Fruit fly (Drosophila melanogaster) whole organism, embryonic: ENCODE data around the gene Cyp1.

Experiments used
- CG10959 ChIP-seq: fragments of 200-800 bp; sonication (Bioruptor generic); IDR thresholded peaks from 2 replicates; pipeline ENCODE4 v1.3.6; 2022; ENCODE audit warnings: missing biosample characterization, missing genetic modification characterization
- CG1233 ChIP-seq: fragments of 200-800 bp; sonication (Bioruptor generic); optimal IDR thresholded peaks from 4 replicates; lab custom pipeline; 2018; ENCODE audit warnings: missing biosample characterization, mild to moderate bottlenecking, missing genetic modification characterization
- CG12769 ChIP-seq: fragments of 200-800 bp; sonication (Bioruptor generic); optimal IDR thresholded peaks from 2 replicates; lab custom pipeline; 2019; ENCODE audit warnings: missing biosample characterization, mild to moderate bottlenecking, missing genetic modification characterization, moderate library complexity
- CG13287 ChIP-seq: fragments of 200-800 bp; sonication (Bioruptor generic); IDR thresholded peaks from 2 replicates; pipeline ENCODE4 v1.3.6; 2022; ENCODE audit warnings: missing biosample characterization, missing genetic modification characterization; ENCODE audit not compliant: partially characterized antibody
- CG15514 ChIP-seq: fragments of 200-800 bp; sonication (Bioruptor generic); optimal IDR thresholded peaks from 3 replicates; lab custom pipeline; 2017; ENCODE audit warnings: missing biosample characterization, missing genetic modification characterization, mild to moderate bottlenecking, moderate library complexity, missing genetic modification reagents
- CG15601 ChIP-seq: fragments of 200-800 bp; sonication (Bioruptor generic); optimal IDR thresholded peaks from 3 replicates; lab custom pipeline; 2019; ENCODE audit warnings: missing biosample characterization, mild to moderate bottlenecking, missing genetic modification characterization, moderate library complexity
- CG1603 ChIP-seq: fragments of 200-800 bp; sonication (Bioruptor generic); optimal IDR thresholded peaks from 2 replicates; lab custom pipeline; 2019; ENCODE audit warnings: missing biosample characterization, mild to moderate bottlenecking, missing genetic modification characterization, moderate library complexity
- CG16813 ChIP-seq: fragments of 200-800 bp; sonication (Bioruptor generic); IDR thresholded peaks from 3 replicates; pipeline ENCODE4 v1.3.6; 2022; ENCODE audit warnings: missing biosample characterization, missing genetic modification characterization; ENCODE audit not compliant: partially characterized antibody
- CG32767 ChIP-seq: fragments of 200-800 bp; sonication (Bioruptor generic); IDR thresholded peaks from 2 replicates; pipeline ENCODE4 v1.3.6; 2022; ENCODE audit warnings: missing biosample characterization, missing genetic modification characterization
- CG3838 ChIP-seq: fragments of 200-800 bp; sonication (Bioruptor generic); optimal IDR thresholded peaks from 3 replicates; lab custom pipeline; 2016; ENCODE audit warnings: missing biosample characterization, missing genetic modification characterization
- CG3847 ChIP-seq: fragments of 200-800 bp; sonication (Bioruptor generic); IDR thresholded peaks from 2 replicates; pipeline ENCODE4 v1.3.6; 2022; ENCODE audit warnings: missing biosample characterization, missing genetic modification characterization
- CG4282 ChIP-seq: fragments of 200-800 bp; sonication (Bioruptor generic); optimal IDR thresholded peaks from 2 replicates; lab custom pipeline; 2016; ENCODE audit warnings: missing biosample characterization, missing genetic modification characterization
- CG5953 ChIP-seq: fragments of 200-800 bp; sonication (Bioruptor generic); IDR thresholded peaks from 2 replicates; pipeline ENCODE4 v1.3.6; 2022; ENCODE audit warnings: missing biosample characterization, missing genetic modification characterization
- CG8478 ChIP-seq: fragments of >200 bp; optimal IDR thresholded peaks from 2 replicates; lab custom pipeline; 2018
- D19B ChIP-seq: fragments of 200-800 bp; sonication (Bioruptor generic); optimal IDR thresholded peaks from 2 replicates; lab custom pipeline; 2017; ENCODE audit warnings: missing biosample characterization, mild to moderate bottlenecking, missing genetic modification characterization
- Dad ChIP-seq: fragments of 200-800 bp; sonication (Bioruptor generic); optimal IDR thresholded peaks from 3 replicates; lab custom pipeline; 2016; ENCODE audit warnings: missing biosample characterization, missing genetic modification characterization
- Dbx ChIP-seq: fragments of 200-800 bp; sonication (Bioruptor generic); IDR thresholded peaks from 3 replicates; pipeline ENCODE4 v1.3.6; 2022; ENCODE audit warnings: missing biosample characterization, missing genetic modification characterization
- Fer1 ChIP-seq: fragments of 200-800 bp; sonication (Bioruptor generic); optimal IDR thresholded peaks from 2 replicates; lab custom pipeline; 2017; ENCODE audit warnings: missing biosample characterization, mild to moderate bottlenecking, missing genetic modification characterization
- HLH54F ChIP-seq: fragments of 200-800 bp; sonication (Bioruptor generic); optimal IDR thresholded peaks from 3 replicates; lab custom pipeline; 2016; ENCODE audit warnings: missing biosample characterization, missing genetic modification characterization
- Hey ChIP-seq: fragments of 200-800 bp; sonication (Bioruptor generic); optimal IDR thresholded peaks from 3 replicates; lab custom pipeline; 2018; ENCODE audit warnings: missing biosample characterization, mild to moderate bottlenecking, missing genetic modification characterization
- HmgD ChIP-seq: fragments of 200-800 bp; sonication (Bioruptor generic); optimal IDR thresholded peaks from 3 replicates; lab custom pipeline; 2016; ENCODE audit warnings: missing biosample characterization, missing genetic modification characterization
- MESR4 ChIP-seq: fragments of 200-800 bp; sonication (Bioruptor generic); optimal IDR thresholded peaks from 2 replicates; lab custom pipeline; 2018; ENCODE audit warnings: missing biosample characterization, mild to moderate bottlenecking, missing genetic modification characterization, moderate library complexity
- Neu2 ChIP-seq: fragments of 200-800 bp; sonication (Bioruptor generic); optimal IDR thresholded peaks from 3 replicates; lab custom pipeline; 2016; ENCODE audit warnings: missing biosample characterization, missing genetic modification characterization, borderline replicate concordance
- Nf-YB ChIP-seq: fragments of 200-800 bp; sonication (Bioruptor generic); optimal IDR thresholded peaks from 3 replicates; lab custom pipeline; 2019; ENCODE audit warnings: missing biosample characterization, mild to moderate bottlenecking, missing genetic modification characterization, moderate library complexity
- da ChIP-seq: fragments of 200-800 bp; sonication (Bioruptor generic); optimal IDR thresholded peaks from 2 replicates; lab custom pipeline; 2016; ENCODE audit warnings: missing biosample characterization, missing genetic modification characterization
- en ChIP-seq: fragments of 200-800 bp; sonication (Bioruptor generic); optimal IDR thresholded peaks from 2 replicates; lab custom pipeline; 2016; ENCODE audit warnings: missing biosample characterization, missing genetic modification characterization
- exex ChIP-seq: fragments of 200-800 bp; sonication (Bioruptor generic); optimal IDR thresholded peaks from 4 replicates; lab custom pipeline; 2018; ENCODE audit warnings: missing biosample characterization, mild to moderate bottlenecking, missing genetic modification characterization, moderate library complexity
- gem ChIP-seq: fragments of 200-800 bp; sonication (Bioruptor generic); optimal IDR thresholded peaks from 2 replicates; lab custom pipeline; 2019; ENCODE audit warnings: missing biosample characterization, mild to moderate bottlenecking, missing genetic modification characterization, moderate library complexity
- gro ChIP-seq: fragments of 200-800 bp; sonication (Bioruptor generic); optimal IDR thresholded peaks from 2 replicates; lab custom pipeline; 2016; ENCODE audit warnings: missing biosample characterization, missing genetic modification characterization
- h ChIP-seq: fragments of >200 bp; optimal IDR thresholded peaks from 2 replicates; lab custom pipeline; 2017
- insv ChIP-seq, 2 experiments: fragments of 200-800 bp; sonication (Bioruptor generic); optimal IDR thresholded peaks; 3 replicates each; lab custom pipeline; 2016 to 2018; ENCODE audit warnings: missing biosample characterization in 2 of 2, missing genetic modification characterization in 2 of 2
- luna ChIP-seq: fragments of 200-800 bp; sonication (Bioruptor generic); optimal IDR thresholded peaks from 2 replicates; lab custom pipeline; 2016; ENCODE audit warnings: missing biosample characterization, missing genetic modification characterization
- nmo ChIP-seq: fragments of 200-800 bp; sonication (Bioruptor generic); optimal IDR thresholded peaks from 2 replicates; lab custom pipeline; 2018; ENCODE audit warnings: missing biosample characterization, mild to moderate bottlenecking, missing genetic modification characterization, moderate library complexity
- otp ChIP-seq: fragments of 200-800 bp; sonication (Bioruptor generic); IDR thresholded peaks from 3 replicates; pipeline ENCODE4, ENCODE4 v1.3.6; 2022; ENCODE audit warnings: missing biosample characterization, missing genetic modification characterization
- pfk ChIP-seq: fragments of 200-800 bp; sonication (Bioruptor generic); optimal IDR thresholded peaks from 2 replicates; lab custom pipeline; 2018; ENCODE audit warnings: missing biosample characterization, mild to moderate bottlenecking, missing genetic modification characterization, moderate library complexity
- pzg ChIP-seq: fragments of 200-800 bp; sonication (Bioruptor generic); optimal IDR thresholded peaks from 3 replicates; lab custom pipeline; 2018; ENCODE audit warnings: missing biosample characterization, mild to moderate bottlenecking, missing genetic modification characterization, moderate library complexity
- row ChIP-seq: fragments of 200-800 bp; sonication (Bioruptor generic); IDR thresholded peaks from 3 replicates; pipeline ENCODE4 v1.3.6; 2022; ENCODE audit warnings: missing biosample characterization, missing genetic modification characterization
- salm ChIP-seq: fragments of 200-800 bp; sonication (Bioruptor generic); optimal IDR thresholded peaks from 2 replicates; lab custom pipeline; 2018; ENCODE audit warnings: missing biosample characterization, mild to moderate bottlenecking, missing genetic modification characterization
- ssp ChIP-seq: fragments of 200-800 bp; sonication (Bioruptor generic); IDR thresholded peaks from 2 replicates; pipeline ENCODE4 v1.3.6; 2022; ENCODE audit warnings: missing biosample characterization, missing genetic modification characterization
- trh ChIP-seq: fragments of 200-800 bp; sonication (Bioruptor generic); optimal IDR thresholded peaks from 2 replicates; lab custom pipeline; 2016; ENCODE audit warnings: missing biosample characterization, missing genetic modification characterization
- zf30C ChIP-seq: fragments of 200-800 bp; sonication (Bioruptor generic); optimal IDR thresholded peaks from 3 replicates; lab custom pipeline; 2018; ENCODE audit warnings: missing biosample characterization, mild to moderate bottlenecking, missing genetic modification characterization

The Cyp1 gene

dm6 chrX:16318858-16319557 is 1.2 kb downstream of the Cyp1 start (continued):
- TF ChIP-seq HmgD (GFP tag; lab: Kevin White, UChicago), result no peak
- no peak for TF ChIP-seq ssp
- TF ChIP-seq zf30C, result peak; percentile 68
- no peak for TF ChIP-seq otp (GFP tag; lab: Robert Waterston, UW)
- no peak for TF ChIP-seq CG1603 (tag; lab: Kevin White, UChicago)
- peak; percentile 15 for TF ChIP-seq gem (tag; lab: Kevin White, UChicago)
- no peak for TF ChIP-seq en
- TF ChIP-seq nmo, result peak; percentile 34
- no peak for TF ChIP-seq salm (tag; lab: Kevin White, UChicago)
- peak; percentile 7 for TF ChIP-seq CG1233 (GFP tag; lab: Kevin White, UChicago)
- no peak for TF ChIP-seq Fer1 (GFP tag; lab: Kevin White, UChicago)
- TF ChIP-seq CG16813 (GFP tag; lab: Robert Waterston, UW), result no peak
- TF ChIP-seq CG10959 (GFP tag; lab: Robert Waterston, UW), result no peak
- no peak for TF ChIP-seq Neu2 (GFP tag; lab: Kevin White, UChicago)
- TF ChIP-seq CG32767 (GFP tag; lab: Robert Waterston, UW), result no peak
- TF ChIP-seq row (GFP tag; lab: Robert Waterston, UW), result peak; percentile 11; the same call in 2 of the 3 replicates
- TF ChIP-seq CG5953 (GFP tag; lab: Robert Waterston, UW), result no peak
- no peak for TF ChIP-seq gro
- TF ChIP-seq Nf-YB (GFP tag; lab: Kevin White, UChicago), result no peak
- TF ChIP-seq D19B (GFP tag; lab: Kevin White, UChicago), result no peak
- no peak for TF ChIP-seq CG8478 (lab: Kevin White, UChicago)
- no peak for TF ChIP-seq CG3838 (GFP tag; lab: Kevin White, UChicago)
- peak; percentile 50 for TF ChIP-seq MESR4
- TF ChIP-seq CG3847 (GFP tag; lab: Robert Waterston, UW), result no peak
- no peak for TF ChIP-seq h (lab: Kevin White, UChicago)
- TF ChIP-seq HLH54F (GFP tag; lab: Kevin White, UChicago), result no peak
- no peak for TF ChIP-seq exex (tag; lab: Kevin White, UChicago)
- no peak for TF ChIP-seq da (GFP tag; lab: Kevin White, UChicago)
- no peak for TF ChIP-seq trh
- TF ChIP-seq CG15514, result peak; percentile 47
- TF ChIP-seq CG15601 (tag; lab: Kevin White, UChicago), result no peak
- peak; percentile 74 for TF ChIP-seq pfk (GFP tag; lab: Kevin White, UChicago)
- no peak for TF ChIP-seq Dad (GFP tag; lab: Kevin White, UChicago)
- no peak for TF ChIP-seq luna (GFP tag; lab: Kevin White, UChicago)
- peak; percentile 6 for TF ChIP-seq CG12769 (tag; lab: Kevin White, UChicago)
- no peak for TF ChIP-seq CG13287 (GFP tag; lab: Robert Waterston, UW)
- TF ChIP-seq Hey (tag; lab: Kevin White, UChicago), result no peak
- peak; percentile 28 for TF ChIP-seq pzg (GFP tag; lab: Kevin White, UChicago)
- TF ChIP-seq insv (GFP tag; optimal IDR thresholded peaks at IDR 0.05; lab: Kevin White, UChicago), result peak in 1 of 2 experiments; percentile 83
- TF ChIP-seq Dbx (GFP tag; lab: Robert Waterston, UW), result peak; percentile 21; the same call in 1 of the 3 replicates
- no peak for TF ChIP-seq CG4282 (GFP tag; lab: Kevin White, UChicago)
